Worm (Caenorhabditis elegans) whole organism, L4 larva: Measurements from ENCODE around the gene sma-3.
A peak's percentile ranks its signal among the peaks of the same experiment; 100 is the strongest.

Source experiments
- F10B5.3 ChIP-seq: sonication (generic microtip); optimal IDR thresholded peaks from 2 replicates; lab custom pipeline; 2016; ENCODE audit warnings: mild to moderate bottlenecking, missing genetic modification characterization, missing compliant biosample characterization
- F26F4.8 ChIP-seq: fragments of 200-800 bp; sonication (Bioruptor generic); conservative IDR thresholded peaks from 2 replicates; pipeline ENCODE4 v1.3.6; 2022; ENCODE audit warnings: missing genetic modification characterization, missing compliant biosample characterization
- R02D3.7 ChIP-seq: fragments of 150-350 bp; sonication (generic microtip); optimal IDR thresholded peaks from 3 replicates; lab custom pipeline; 2014; ENCODE audit warnings: missing biosample characterization, missing genetic modification characterization
- T20F7.1 ChIP-seq: fragments of 200-800 bp; sonication (Bioruptor generic); optimal IDR thresholded peaks from 2 replicates; lab custom pipeline; 2018; ENCODE audit warnings: mild to moderate bottlenecking, missing genetic modification characterization, missing compliant biosample characterization
- T26A8.4 ChIP-seq: fragments of 200-800 bp; sonication (Bioruptor generic); IDR thresholded peaks from 2 replicates; pipeline ENCODE4 v1.3.6; 2022; ENCODE audit warnings: missing genetic modification characterization, missing compliant biosample characterization
- Y105C5A.15 ChIP-seq: fragments of 200-800 bp; sonication (Bioruptor generic); IDR thresholded peaks from 2 replicates; pipeline ENCODE4 v1.3.6; 2022; ENCODE audit warnings: missing genetic modification characterization, missing compliant biosample characterization
- Y48G9A.11 ChIP-seq: fragments of 200-800 bp; sonication (Bioruptor generic); IDR thresholded peaks from 2 replicates; pipeline ENCODE4 v1.3.6; 2022; ENCODE audit warnings: missing genetic modification reagents, missing genetic modification characterization, missing compliant biosample characterization
- ZK337.2 ChIP-seq: fragments of 200-800 bp; sonication (Bioruptor generic); IDR thresholded peaks from 2 replicates; pipeline ENCODE4 v1.3.6; 2022; ENCODE audit warnings: missing genetic modification reagents, missing genetic modification characterization, missing compliant biosample characterization
- ZK546.5 ChIP-seq, 2 experiments: sonication (generic microtip); optimal IDR thresholded peaks; 2 replicates each; lab custom pipeline; 2017; ENCODE audit warnings: missing biosample characterization in 2 of 2, missing genetic modification characterization in 2 of 2
- aly-2 ChIP-seq: sonication (generic microtip); optimal IDR thresholded peaks from 2 replicates; lab custom pipeline; 2018; ENCODE audit warnings: missing biosample characterization, missing genetic modification characterization
- arid-1 ChIP-seq: fragments of 200-800 bp; sonication (Bioruptor generic); conservative IDR thresholded peaks from 2 replicates; pipeline ENCODE4 v1.3.6; 2022; ENCODE audit warnings: missing genetic modification reagents, missing genetic modification characterization, missing compliant biosample characterization
- attf-4 ChIP-seq: sonication (generic microtip); optimal IDR thresholded peaks from 3 replicates; lab custom pipeline; 2017; ENCODE audit warnings: missing biosample characterization, missing genetic modification characterization
- ceh-82 ChIP-seq: sonication (generic microtip); optimal IDR thresholded peaks from 2 replicates; lab custom pipeline; 2017; ENCODE audit warnings: missing biosample characterization, missing genetic modification characterization
- ces-1 ChIP-seq: fragments of 150-350 bp; sonication (generic microtip); optimal IDR thresholded peaks from 4 replicates; lab custom pipeline; 2014; ENCODE audit warnings: missing biosample characterization, missing genetic modification reagents, missing genetic modification characterization
- daf-19 ChIP-seq: fragments of 200-800 bp; sonication (Bioruptor generic); conservative IDR thresholded peaks from 2 replicates; pipeline ENCODE4 v1.3.6; 2022; ENCODE audit warnings: missing genetic modification characterization, missing compliant biosample characterization
- daf-8 ChIP-seq: fragments of 200-800 bp; sonication (Bioruptor generic); IDR thresholded peaks from 2 replicates; pipeline ENCODE4 v1.3.6; 2022; ENCODE audit warnings: missing genetic modification characterization, missing compliant biosample characterization
- dmd-6 ChIP-seq: fragments of 200-800 bp; sonication (Bioruptor generic); IDR thresholded peaks from 2 replicates; pipeline ENCODE4 v1.3.6; 2022; ENCODE audit warnings: missing genetic modification reagents, missing genetic modification characterization, missing compliant biosample characterization
- dmd-9 ChIP-seq: fragments of 200-800 bp; sonication (Bioruptor generic); IDR thresholded peaks from 2 replicates; pipeline ENCODE4 v1.3.6; 2022; ENCODE audit warnings: missing genetic modification reagents, missing genetic modification characterization, missing compliant biosample characterization
- dpl-1 ChIP-seq: fragments of 150-350 bp; optimal IDR thresholded peaks from 2 replicates; lab custom pipeline; 2014; ENCODE audit warnings: missing biosample characterization, missing genetic modification reagents, missing genetic modification characterization
- dve-1 ChIP-seq: sonication (generic microtip); optimal IDR thresholded peaks from 2 replicates; lab custom pipeline; 2017; ENCODE audit warnings: antibody characterized with exemption, mild to moderate bottlenecking, missing genetic modification characterization, missing compliant biosample characterization; ENCODE audit not compliant: insufficient read depth
- egl-27 ChIP-seq: sonication (generic microtip); optimal IDR thresholded peaks from 3 replicates; lab custom pipeline; 2017; ENCODE audit warnings: missing biosample characterization, missing genetic modification reagents, missing genetic modification characterization
- egl-43 ChIP-seq: fragments of 200-800 bp; sonication (Bioruptor generic); IDR thresholded peaks from 2 replicates; pipeline ENCODE4 v1.3.6; 2022; ENCODE audit warnings: missing genetic modification reagents, missing genetic modification characterization, missing compliant biosample characterization
- fkh-10 ChIP-seq: fragments of 150-350 bp; optimal IDR thresholded peaks from 2 replicates; lab custom pipeline; 2014; ENCODE audit warnings: missing biosample characterization, missing genetic modification reagents, missing genetic modification characterization
- fos-1 ChIP-seq: fragments of 150-350 bp; optimal IDR thresholded peaks from 2 replicates; lab custom pipeline; 2014; ENCODE audit warnings: missing biosample characterization, missing genetic modification characterization
- hif-1 ChIP-seq, 2 experiments: sonication (generic microtip); optimal IDR thresholded peaks; 2 replicates each; lab custom pipeline; 2016 to 2017; ENCODE audit warnings: missing compliant biosample characterization in 2 of 2, missing genetic modification characterization in 2 of 2, missing genetic modification reagents in 2 of 2, missing genotype in 2 of 2, mild to moderate bottlenecking in 1 of 2
- hlh-30 ChIP-seq: sonication (generic microtip); optimal IDR thresholded peaks from 2 replicates; lab custom pipeline; 2017; ENCODE audit warnings: antibody characterized with exemption, mild to moderate bottlenecking, missing genetic modification characterization, missing compliant biosample characterization; ENCODE audit not compliant: insufficient read depth
- hmg-1.1 ChIP-seq: fragments of 200-800 bp; sonication (Bioruptor generic); IDR thresholded peaks from 2 replicates; pipeline ENCODE4 v1.3.6; 2022; ENCODE audit warnings: missing genetic modification reagents, missing genetic modification characterization, missing compliant biosample characterization
- lim-7 ChIP-seq: fragments of 200-800 bp; sonication (Bioruptor generic); IDR thresholded peaks from 2 replicates; pipeline ENCODE4 v1.3.6; 2022; ENCODE audit warnings: missing genetic modification characterization, missing compliant biosample characterization
- lin-1 ChIP-seq: fragments of 200-800 bp; sonication (Bioruptor generic); IDR thresholded peaks from 2 replicates; pipeline ENCODE4 v1.3.6; 2022; ENCODE audit warnings: missing genetic modification reagents, missing genetic modification characterization, missing compliant biosample characterization
- lir-3 ChIP-seq: sonication (generic microtip); optimal IDR thresholded peaks from 2 replicates; lab custom pipeline; 2016; ENCODE audit warnings: mild to moderate bottlenecking, missing genetic modification characterization, missing compliant biosample characterization
- lsy-2 ChIP-seq, 2 experiments: fragments of 150-350 bp in 1 of 2; sonication (generic microtip) in 1 of 2; optimal IDR thresholded peaks; 2 replicates each; lab custom pipeline; 2014 to 2017; ENCODE audit warnings: missing biosample characterization in 2 of 2, missing genetic modification characterization in 2 of 2
- madf-5 ChIP-seq, 2 experiments: fragments of 200-800 bp; sonication (Bioruptor generic); IDR thresholded peaks; 2 replicates each; pipeline ENCODE4 v1.3.6; 2022; ENCODE audit warnings: missing compliant biosample characterization in 2 of 2, missing genetic modification characterization in 2 of 2
- mep-1 ChIP-seq: fragments of 150-350 bp; sonication (generic microtip); optimal IDR thresholded peaks from 3 replicates; lab custom pipeline; 2014; ENCODE audit warnings: missing biosample characterization, missing genetic modification characterization
- mxl-2 ChIP-seq: fragments of 200-800 bp; sonication (Bioruptor generic); conservative IDR thresholded peaks from 2 replicates; pipeline ENCODE4 v1.3.6; 2022; ENCODE audit warnings: missing genetic modification reagents, missing genetic modification characterization, missing compliant biosample characterization
- mxl-3 ChIP-seq: fragments of 200-800 bp; sonication (Bioruptor generic); optimal IDR thresholded peaks from 2 replicates; lab custom pipeline; 2018; ENCODE audit warnings: mild to moderate bottlenecking, missing genetic modification characterization, missing compliant biosample characterization
- nhr-10 ChIP-seq: fragments of 150-350 bp; optimal IDR thresholded peaks from 2 replicates; lab custom pipeline; 2014; ENCODE audit warnings: missing biosample characterization, missing genetic modification characterization
- nhr-41 ChIP-seq: fragments of 200-800 bp; sonication (Bioruptor generic); IDR thresholded peaks from 2 replicates; pipeline ENCODE4 v1.3.6; 2022; ENCODE audit warnings: missing genetic modification reagents, missing genetic modification characterization, missing compliant biosample characterization
- nhr-48 ChIP-seq: sonication (generic microtip); optimal IDR thresholded peaks from 2 replicates; lab custom pipeline; 2016; ENCODE audit warnings: mild to moderate bottlenecking, missing genetic modification characterization, missing compliant biosample characterization
- nhr-6 ChIP-seq: fragments of 150-350 bp; optimal IDR thresholded peaks from 2 replicates; lab custom pipeline; 2014; ENCODE audit warnings: missing biosample characterization, missing genetic modification characterization
- pha-4 ChIP-seq, 2 experiments: fragments of 150-350 bp in 1 of 2; fragments of 200-800 bp in 1 of 2; sonication (Bioruptor generic) in 1 of 2; IDR thresholded peaks in 1 of 2; optimal IDR thresholded peaks in 1 of 2; 2 replicates each; pipeline versions ENCODE4 v1.3.6 to Lab custom; 2014 to 2022; ENCODE audit warnings: missing genetic modification characterization in 2 of 2, missing genetic modification reagents in 2 of 2, missing biosample characterization in 1 of 2, missing compliant biosample characterization in 1 of 2
- pqm-1 ChIP-seq: sonication (generic microtip); optimal IDR thresholded peaks from 2 replicates; lab custom pipeline; 2017; ENCODE audit warnings: missing biosample characterization, missing genetic modification characterization
- saeg-2 ChIP-seq: fragments of 200-800 bp; sonication (Bioruptor generic); IDR thresholded peaks from 2 replicates; pipeline ENCODE4 v1.3.6; 2022; ENCODE audit warnings: missing genetic modification reagents, missing genetic modification characterization, missing compliant biosample characterization
- spr-3 ChIP-seq: fragments of 200-800 bp; sonication (Bioruptor generic); optimal IDR thresholded peaks from 2 replicates; lab custom pipeline; 2018; ENCODE audit warnings: mild to moderate bottlenecking, missing genetic modification characterization, missing compliant biosample characterization
- tra-1 ChIP-seq: fragments of 200-800 bp; sonication (Bioruptor generic); IDR thresholded peaks from 2 replicates; pipeline ENCODE4 v1.3.6; 2022; ENCODE audit warnings: missing genetic modification reagents, missing genetic modification characterization, missing compliant biosample characterization
- unc-130 ChIP-seq: sonication (generic microtip); optimal IDR thresholded peaks from 2 replicates; lab custom pipeline; 2016; ENCODE audit warnings: missing genetic modification reagents, missing genetic modification characterization, missing compliant biosample characterization
- unc-62 ChIP-seq, 3 experiments: fragments of 150-350 bp in 1 of 3; sonication (generic microtip); optimal IDR thresholded peaks in 2 of 3; peaks in 1 of 3; 1 replicate in 1 of 3; 2 replicates in 2 of 3; lab custom pipeline; 2014 to 2017; ENCODE audit warnings: missing biosample characterization in 3 of 3, missing genetic modification characterization in 3 of 3, missing genetic modification reagents in 3 of 3, missing genotype in 1 of 3
- vab-7 ChIP-seq: fragments of 200-800 bp; sonication (Bioruptor generic); IDR thresholded peaks from 2 replicates; pipeline ENCODE4 v1.3.6; 2022; ENCODE audit warnings: missing genetic modification reagents, missing genetic modification characterization, missing compliant biosample characterization
- zip-2 ChIP-seq: fragments of 150-350 bp; optimal IDR thresholded peaks from 2 replicates; lab custom pipeline; 2014; ENCODE audit warnings: missing biosample characterization, missing genetic modification characterization

sma-3 gene

DNA sequence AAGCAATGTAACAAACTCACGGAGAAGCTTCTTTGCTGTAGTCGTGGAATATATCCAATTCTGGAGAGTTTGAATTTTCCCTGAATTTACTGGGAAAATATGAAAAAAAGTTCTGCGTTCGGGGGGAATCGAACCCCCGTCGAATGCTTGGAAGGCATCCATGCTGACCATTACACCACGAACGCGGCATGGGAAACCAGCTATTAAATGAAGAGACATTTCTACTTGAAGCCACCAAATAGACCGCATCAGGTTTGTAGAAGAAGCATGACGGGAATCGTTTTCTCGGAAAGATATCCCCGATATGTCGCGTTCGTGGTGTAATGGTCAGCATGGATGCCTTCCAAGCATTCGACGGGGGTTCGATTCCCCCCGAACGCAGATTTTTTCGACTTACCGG lies 24.7 kb upstream of the sma-3 start (continued):
- TF ChIP-seq pha-4 (GFP tag; IDR thresholded peaks at IDR 0.05; lab: Robert Waterston, UW) (peak; percentile 66; the same call in 1 of the 2 replicates), pha-4 (tag; optimal IDR thresholded peaks at IDR 0.05; lab: Kevin White, UChicago) (no peak), lsy-2 (tag; optimal IDR thresholded peaks at IDR 0.05; lab: Kevin White, UChicago) (peak in 1 of 2 experiments; percentile 48), F26F4.8 (GFP tag; lab: Robert Waterston, UW) (peak; percentile 73), saeg-2 (0 out of 2 replicates have a peak, but pooled peaks have one; percentile 36), attf-4 (tag; lab: Kevin White, UChicago) (no peak), arid-1 (peak; percentile 86), unc-130 (GFP tag; lab: Kevin White, UChicago) (no peak), T26A8.4 (GFP tag; lab: Robert Waterston, UW) (peak; percentile 80), dmd-6 (GFP tag; lab: Robert Waterston, UW) (0 out of 2 replicates have a peak, but pooled peaks have one; percentile 43), nhr-41 (GFP tag; lab: Robert Waterston, UW) (no peak), tra-1 (peak; percentile 77), hif-1 (tag; optimal IDR thresholded peaks at IDR 0.05; lab: Kevin White, UChicago) (no peak), daf-8 (no peak), pqm-1 (tag; lab: Kevin White, UChicago) (no peak), unc-62 (GFP tag; optimal IDR thresholded peaks at IDR 0.05 in 1 of 2; lab: Kevin White, UChicago) (peak in 1 of 2 experiments; percentile 7), unc-62 (tag; optimal IDR thresholded peaks at IDR 0.05; lab: Kevin White, UChicago) (no peak), mxl-3 (GFP tag; lab: Kevin White, UChicago) (peak; percentile 63), daf-19 (GFP tag; lab: Robert Waterston, UW) (peak; percentile 76; the same call in 1 of the 2 replicates), zip-2 (tag; lab: Kevin White, UChicago) (peak; percentile 66), spr-3 (GFP tag; lab: Kevin White, UChicago) (peak; percentile 19), aly-2 (tag; lab: Kevin White, UChicago) (no peak), F10B5.3 (tag; lab: Kevin White, UChicago) (peak; percentile 16), ces-1 (GFP tag; lab: Kevin White, UChicago) (no peak), nhr-10 (tag; lab: Kevin White, UChicago) (no peak), lim-7 (peak; percentile 87), Y48G9A.11 (GFP tag; lab: Robert Waterston, UW) (peak; percentile 64), R02D3.7 (no peak), dpl-1 (GFP tag; lab: Kevin White, UChicago) (peak; percentile 9), nhr-48 (tag; lab: Kevin White, UChicago) (peak; percentile 45), lin-1 (GFP tag; lab: Robert Waterston, UW) (peak; percentile 47), nhr-6 (tag; lab: Kevin White, UChicago) (peak; percentile 13), ceh-82 (no peak), mxl-2 (GFP tag; lab: Robert Waterston, UW) (0 out of 2 replicates have a peak, but pooled peaks have one; percentile 55), madf-5 (GFP tag; IDR thresholded peaks at IDR 0.05; lab: Robert Waterston, UW) (peak; percentile 28 to 86; a peak in 2 of 4 replicates), lir-3 (tag; lab: Kevin White, UChicago) (peak; percentile 10), vab-7 (GFP tag; lab: Robert Waterston, UW) (peak; percentile 71), mep-1 (peak; percentile 46), dmd-9 (GFP tag; lab: Robert Waterston, UW) (0 out of 2 replicates have a peak, but pooled peaks have one; percentile 17)

DNA sequence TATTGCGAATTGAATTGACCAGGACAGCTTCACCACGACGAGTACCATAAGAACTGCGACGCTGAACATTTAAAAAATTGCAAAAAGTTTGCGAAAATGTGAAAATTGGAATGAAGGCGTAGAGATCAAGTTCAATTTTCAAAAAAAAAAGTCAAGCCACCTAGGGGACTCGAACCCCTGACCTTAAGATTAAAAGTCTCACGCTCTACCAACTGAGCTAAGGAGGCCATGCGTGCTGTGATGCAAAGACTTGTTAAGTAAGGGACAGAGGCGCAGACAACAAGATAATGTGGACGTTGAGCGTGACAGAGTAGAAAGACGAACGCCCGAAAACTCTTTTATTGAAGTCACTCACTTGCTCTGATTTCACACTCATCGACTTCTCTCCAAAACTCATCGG lies 23.8 kb upstream of the sma-3 start:
- TF ChIP-seq T20F7.1 (GFP tag; lab: Kevin White, UChicago) (peak; percentile 51), fos-1 (tag; lab: Kevin White, UChicago) (no peak), dmd-9 (GFP tag; lab: Robert Waterston, UW) (peak; percentile 63; the same call in 1 of the 2 replicates), ZK337.2 (GFP tag; lab: Robert Waterston, UW) (0 out of 2 replicates have a peak, but pooled peaks have one; percentile 58), madf-5 (GFP tag; IDR thresholded peaks at IDR 0.05; lab: Robert Waterston, UW) (0 out of 4 replicates have a peak, but pooled peaks have one; percentile 43 to 69), fkh-10 (GFP tag; lab: Kevin White, UChicago) (no peak), dve-1 (peak; percentile 60), lin-1 (GFP tag; lab: Robert Waterston, UW) (peak; percentile 62), egl-43 (GFP tag; lab: Robert Waterston, UW) (no peak; the same call in 1 of the 2 replicates), hlh-30 (tag; lab: Kevin White, UChicago) (peak; percentile 64), nhr-48 (tag; lab: Kevin White, UChicago) (peak; percentile 5), daf-8 (no peak), spr-3 (GFP tag; lab: Kevin White, UChicago) (no peak), ZK546.5 (tag; optimal IDR thresholded peaks at IDR 0.05; lab: Kevin White, UChicago) (no peak), Y105C5A.15 (0 out of 2 replicates have a peak, but pooled peaks have one; percentile 65), nhr-6 (tag; lab: Kevin White, UChicago) (peak; percentile 49), egl-27 (tag; lab: Kevin White, UChicago) (no peak), hmg-1.1 (GFP tag; lab: Robert Waterston, UW) (peak; percentile 86)
